Fruit fly (Drosophila melanogaster): ENCODE results near the gene kay.

DNA sequence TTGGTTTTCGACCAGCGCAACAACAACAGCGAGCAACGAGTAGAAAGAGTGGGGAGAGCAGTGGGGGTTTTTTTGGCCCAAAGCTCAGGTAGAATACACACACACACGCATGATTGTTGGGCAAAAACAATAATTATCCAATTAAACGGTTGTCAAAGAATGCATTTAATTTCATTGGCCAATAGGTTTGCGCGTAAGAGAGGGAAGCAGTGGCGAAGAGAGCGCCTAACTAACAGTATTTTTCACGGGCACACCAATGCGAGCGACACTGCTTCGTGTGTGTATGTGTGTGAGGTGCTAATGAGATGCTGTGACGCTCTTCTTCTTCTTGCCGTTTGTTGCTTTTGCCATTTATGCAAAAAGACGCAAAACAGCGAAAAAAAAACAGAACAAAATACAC, 39.5 kb upstream of the kay start:
- TF ChIP-seq Crg-1 (GFP tag; optimal IDR thresholded peaks at IDR 0.05) (no peak), CG7101 (tag; optimal IDR thresholded peaks at IDR 0.05) (no peak), CG7045 (GFP tag; optimal IDR thresholded peaks at IDR 0.05) (no peak)

All from whole organism, adult.